Worm (Caenorhabditis elegans) whole organism, L3 larva: ENCODE measurements around the gene srx-136.

Source experiments
- daf-12 ChIP-seq: fragments of 150-350 bp; optimal IDR thresholded peaks from 2 replicates; lab custom pipeline; 2014; ENCODE audit warnings: missing biosample characterization, missing genetic modification reagents, missing genetic modification characterization
- nhr-12 ChIP-seq: fragments of 150-350 bp; optimal IDR thresholded peaks from 2 replicates; lab custom pipeline; 2014; ENCODE audit warnings: missing biosample characterization, missing genetic modification characterization
- ztf-4 ChIP-seq: fragments of 150-350 bp; optimal IDR thresholded peaks from 2 replicates; lab custom pipeline; 2014; ENCODE audit warnings: missing biosample characterization, missing genetic modification characterization

ce11 chrV:13812330-13812729, 44.9 kb upstream of the srx-136 start:
- TF ChIP-seq daf-12 (tag; lab: Kevin White, UChicago) (no peak), ztf-4 (no peak), nhr-12 (no peak)
